Worm (Caenorhabditis elegans): ENCODE results near the gene C40C9.3.

Gene C40C9.3

DNA sequence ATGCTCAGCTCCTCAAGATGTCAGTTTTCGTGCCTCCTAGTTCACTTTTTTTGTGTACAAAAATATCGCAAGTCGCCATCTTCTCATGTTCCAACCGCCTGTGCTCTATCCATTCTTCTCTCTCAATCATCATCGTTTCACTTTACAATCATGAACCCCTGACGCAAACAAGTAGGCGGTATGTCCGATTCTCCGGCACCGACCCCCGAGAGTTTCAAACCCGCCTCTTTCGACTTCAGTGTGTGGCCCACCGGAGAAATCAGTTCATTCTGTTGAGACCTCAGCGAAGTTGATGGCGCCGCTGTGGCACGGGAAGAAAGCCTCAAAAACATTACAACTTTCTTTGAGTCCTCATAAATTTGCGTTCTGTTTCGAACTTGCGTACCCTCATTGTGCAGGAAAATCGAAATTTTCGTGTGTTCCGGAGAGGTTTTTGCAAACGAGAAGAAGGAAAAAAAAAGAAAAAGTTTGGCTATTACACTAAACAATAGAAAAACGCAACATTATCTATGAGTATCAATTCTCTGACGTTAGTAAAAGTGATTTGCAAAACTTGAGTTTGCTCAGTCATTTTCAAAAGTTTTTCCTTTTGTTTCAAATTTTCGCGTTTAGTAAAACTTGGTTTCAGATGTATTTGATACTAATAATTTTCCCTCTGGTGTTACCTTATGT lies 42.3 kb upstream of the C40C9.3 start, which contains the start of gene F54B11.9:
Gene F54B11.9 (plus strand): TSS at position 622 of the 672 bp plus-strand sequence.
- TF ChIP-seq T20F7.1 (GFP tag; optimal IDR thresholded peaks at IDR 0.05) (no peak), T26A8.4 (GFP tag; IDR thresholded peaks at IDR 0.05) (no peak), zfp-3 (GFP tag; conservative IDR thresholded peaks at IDR 0.05) (no peak), dmd-6 (GFP tag; IDR thresholded peaks at IDR 0.05) (no peak), unc-39 (tag; optimal IDR thresholded peaks at IDR 0.05) (no peak), saeg-2 (GFP tag; IDR thresholded peaks at IDR 0.05) (no peak), pqm-1 (tag; optimal IDR thresholded peaks at IDR 0.05) (no peak), attf-4 (tag; optimal IDR thresholded peaks at IDR 0.05) (no peak), tra-1 (GFP tag; IDR thresholded peaks at IDR 0.05) (no peak), egl-43 (GFP tag; IDR thresholded peaks at IDR 0.05) (no peak), nhr-11 (tag; optimal IDR thresholded peaks at IDR 0.05) (peak; percentile 56), daf-16 (GFP tag; optimal IDR thresholded peaks at IDR 0.05) (peak in 1 of 2 experiments; percentile 28), daf-16 (tag; optimal IDR thresholded peaks at IDR 0.05) (no peak), F26F4.8 (GFP tag; conservative IDR thresholded peaks at IDR 0.05) (no peak), nhr-237 (tag; optimal IDR thresholded peaks at IDR 0.05) (no peak), ZK546.5 (tag; optimal IDR thresholded peaks at IDR 0.05) (no peak), R02D3.7 (tag; optimal IDR thresholded peaks at IDR 0.05) (no peak), lir-3 (tag; optimal IDR thresholded peaks at IDR 0.05) (no peak), ZK337.2 (GFP tag; IDR thresholded peaks at IDR 0.05) (no peak), fkh-10 (GFP tag; optimal IDR thresholded peaks at IDR 0.05) (no peak), zag-1 (tag; optimal IDR thresholded peaks at IDR 0.05) (no peak), set-16 (GFP tag; IDR thresholded peaks at IDR 0.05) (peak; percentile 13; the same call in 1 of the 2 replicates), mep-1 (tag; optimal IDR thresholded peaks at IDR 0.05) (no peak), Y75B8A.6 (GFP tag; IDR thresholded peaks at IDR 0.05) (no peak), nhr-102 (tag; optimal IDR thresholded peaks at IDR 0.05) (no peak), ceh-62 (tag; optimal IDR thresholded peaks at IDR 0.05) (no peak), zfp-2 (tag; optimal IDR thresholded peaks at IDR 0.05) (no peak), pha-4 (GFP tag; IDR thresholded peaks at IDR 0.05) (no peak), pha-4 (tag; optimal IDR thresholded peaks at IDR 0.05) (no peak), aha-1 (tag) (peak; percentile 41), mdl-1 (tag; optimal IDR thresholded peaks at IDR 0.05) (no peak), Y48G9A.11 (GFP tag; IDR thresholded peaks at IDR 0.05) (no peak)

ce11 chrX:13605854-13606253 lies 41.6 kb upstream of the C40C9.3 start:
- TF ChIP-seq hif-1 (tag; optimal IDR thresholded peaks at IDR 0.05) (no peak), lsy-2 (tag; optimal IDR thresholded peaks at IDR 0.05) (no peak), aha-1 (tag) (no peak), lin-29 (GFP tag; IDR thresholded peaks at IDR 0.05) (no peak), egl-27 (tag; optimal IDR thresholded peaks at IDR 0.05) (no peak), daf-8 (GFP tag; IDR thresholded peaks at IDR 0.05) (no peak), nhr-28 (tag; optimal IDR thresholded peaks at IDR 0.05) (no peak), hlh-11 (tag; optimal IDR thresholded peaks at IDR 0.05) (no peak), hmg-1.1 (GFP tag; IDR thresholded peaks at IDR 0.05) (no peak), F37D6.2 (tag; optimal IDR thresholded peaks at IDR 0.05) (no peak)

ce11 chrX:13610040-13610439 lies 37.4 kb upstream of the C40C9.3 start:
- TF ChIP-seq fkh-10 (GFP tag; optimal IDR thresholded peaks at IDR 0.05) (peak; percentile 52), set-16 (GFP tag; IDR thresholded peaks at IDR 0.05) (no peak)

All from whole organism, L4 larva.